Worm (Caenorhabditis elegans) whole organism, L1 larva: ENCODE measurements around the gene Y70C5B.2.

Source experiments
- C16A3.4 ChIP-seq: fragments of 150-350 bp; optimal IDR thresholded peaks from 2 replicates; lab custom pipeline; 2014; ENCODE audit warnings: missing biosample characterization, missing genetic modification characterization
- C34B4.2 ChIP-seq: sonication (generic microtip); optimal IDR thresholded peaks from 2 replicates; lab custom pipeline; 2017; ENCODE audit warnings: mild to moderate bottlenecking, missing genetic modification characterization, missing compliant biosample characterization
- aha-1 ChIP-seq: fragments of 150-350 bp; optimal IDR thresholded peaks from 2 replicates; lab custom pipeline; 2014; ENCODE audit warnings: missing biosample characterization, missing genetic modification characterization
- aly-2 ChIP-seq: fragments of 150-350 bp; optimal IDR thresholded peaks from 2 replicates; lab custom pipeline; 2014; ENCODE audit warnings: missing biosample characterization, missing genetic modification characterization
- ceh-63 ChIP-seq: fragments of 200-800 bp; sonication (Bioruptor generic); optimal IDR thresholded peaks from 2 replicates; lab custom pipeline; 2018; ENCODE audit warnings: mild to moderate bottlenecking, missing genetic modification characterization, missing compliant biosample characterization
- ceh-8 ChIP-seq: fragments of 200-800 bp; sonication (Bioruptor generic); optimal IDR thresholded peaks from 2 replicates; lab custom pipeline; 2018; ENCODE audit warnings: mild to moderate bottlenecking, missing genetic modification characterization, moderate library complexity, missing compliant biosample characterization
- ces-1 ChIP-seq: fragments of 150-350 bp; optimal IDR thresholded peaks from 2 replicates; lab custom pipeline; 2014; ENCODE audit warnings: missing biosample characterization, missing genetic modification reagents, missing genetic modification characterization
- dsc-1 ChIP-seq: sonication (generic microtip); optimal IDR thresholded peaks from 2 replicates; lab custom pipeline; 2016; ENCODE audit warnings: mild to moderate bottlenecking, missing genetic modification characterization, missing compliant biosample characterization
- efl-1 ChIP-seq, 4 experiments: fragments of 150-350 bp; optimal IDR thresholded peaks in 3 of 4; peaks in 1 of 4; 1 replicate in 1 of 4; 2 replicates in 3 of 4; lab custom pipeline; 2014; ENCODE audit warnings: missing biosample characterization in 2 of 4, missing genetic modification characterization in 2 of 4, missing genetic modification reagents in 2 of 4
- efl-3 ChIP-seq: fragments of 200-800 bp; sonication (Bioruptor generic); optimal IDR thresholded peaks from 2 replicates; lab custom pipeline; 2018; ENCODE audit warnings: mild to moderate bottlenecking, missing genetic modification characterization, missing compliant biosample characterization
- egl-13 ChIP-seq: sonication (generic microtip); optimal IDR thresholded peaks from 2 replicates; lab custom pipeline; 2016; ENCODE audit warnings: missing genotype, missing genetic modification reagents, missing genetic modification characterization, missing compliant biosample characterization
- elt-2 ChIP-seq: sonication (generic microtip); optimal IDR thresholded peaks from 2 replicates; lab custom pipeline; 2016; ENCODE audit warnings: missing genetic modification characterization, mild to moderate bottlenecking, inconsistent platforms, missing compliant biosample characterization, missing genetic modification reagents
- ets-5 ChIP-seq: fragments of 200-800 bp; sonication (Bioruptor generic); IDR thresholded peaks from 2 replicates; pipeline ENCODE4 v1.3.6; 2022; ENCODE audit warnings: missing genetic modification characterization, missing compliant biosample characterization
- fkh-4 ChIP-seq: sonication (generic microtip); optimal IDR thresholded peaks from 2 replicates; lab custom pipeline; 2016; ENCODE audit warnings: missing compliant biosample characterization, missing genetic modification characterization, borderline replicate concordance
- fkh-8 ChIP-seq: sonication (generic microtip); optimal IDR thresholded peaks from 2 replicates; lab custom pipeline; 2016; ENCODE audit warnings: mild to moderate bottlenecking, missing genetic modification characterization, missing compliant biosample characterization
- grh-1 ChIP-seq: fragments of 200-800 bp; sonication (Bioruptor generic); IDR thresholded peaks from 2 replicates; pipeline ENCODE4 v1.3.6; 2022; ENCODE audit warnings: missing genetic modification reagents, missing genetic modification characterization, missing compliant biosample characterization
- hlh-17 ChIP-seq: fragments of 200-800 bp; sonication (Bioruptor generic); optimal IDR thresholded peaks from 2 replicates; lab custom pipeline; 2018; ENCODE audit warnings: missing genetic modification characterization, mild to moderate bottlenecking, missing compliant biosample characterization, moderate library complexity, borderline replicate concordance
- hlh-4 ChIP-seq: sonication (generic microtip); optimal IDR thresholded peaks from 2 replicates; lab custom pipeline; 2016; ENCODE audit warnings: mild to moderate bottlenecking, missing genetic modification characterization, missing compliant biosample characterization
- irx-1 ChIP-seq: sonication (generic microtip); optimal IDR thresholded peaks from 2 replicates; lab custom pipeline; 2016; ENCODE audit warnings: missing genetic modification characterization, missing compliant biosample characterization
- isw-1 ChIP-seq: fragments of 200-800 bp; sonication (Bioruptor generic); IDR thresholded peaks from 2 replicates; pipeline ENCODE4 v1.3.6; 2022; ENCODE audit warnings: missing genetic modification characterization, missing compliant biosample characterization
- lin-14 ChIP-seq: fragments of 200-800 bp; sonication (Bioruptor generic); optimal IDR thresholded peaks from 2 replicates; lab custom pipeline; 2018; ENCODE audit warnings: mild to moderate bottlenecking, missing genetic modification characterization, moderate library complexity, missing compliant biosample characterization
- lin-15B ChIP-seq: fragments of 150-350 bp; sonication (generic microtip); optimal IDR thresholded peaks from 3 replicates; lab custom pipeline; 2014; ENCODE audit warnings: missing biosample characterization, missing genetic modification characterization
- lin-35 ChIP-seq, 2 experiments: fragments of 150-350 bp; optimal IDR thresholded peaks; 2 replicates each; lab custom pipeline; 2014; ENCODE audit warnings: missing biosample characterization in 2 of 2, missing genetic modification characterization in 2 of 2, missing genetic modification reagents in 2 of 2
- mdl-1 ChIP-seq, 2 experiments: fragments of 150-350 bp; optimal IDR thresholded peaks; 2 replicates each; lab custom pipeline; 2014 to 2017; ENCODE audit warnings: missing biosample characterization in 2 of 2, missing genetic modification characterization in 2 of 2, inconsistent platforms in 1 of 2
- mep-1 ChIP-seq: fragments of 150-350 bp; optimal IDR thresholded peaks from 2 replicates; lab custom pipeline; 2014; ENCODE audit warnings: missing biosample characterization, missing genetic modification characterization
- nhr-237 ChIP-seq: fragments of 150-350 bp; optimal IDR thresholded peaks from 2 replicates; lab custom pipeline; 2014; ENCODE audit warnings: missing biosample characterization, missing genetic modification characterization
- nhr-47 ChIP-seq: sonication (generic microtip); optimal IDR thresholded peaks from 2 replicates; lab custom pipeline; 2016; ENCODE audit warnings: mild to moderate bottlenecking, missing genetic modification characterization, moderate library complexity, missing compliant biosample characterization
- nhr-76 ChIP-seq: sonication (generic microtip); optimal IDR thresholded peaks from 2 replicates; lab custom pipeline; 2017; ENCODE audit warnings: missing biosample characterization, missing genetic modification characterization
- nhr-77 ChIP-seq: fragments of 150-350 bp; optimal IDR thresholded peaks from 2 replicates; lab custom pipeline; 2014; ENCODE audit warnings: missing biosample characterization, missing genetic modification characterization
- nhr-85 ChIP-seq: sonication (generic microtip); peaks from one replicate; lab custom pipeline; 2016; ENCODE audit warnings: missing genetic modification characterization, inconsistent platforms, missing compliant biosample characterization
- snpc-4 ChIP-seq: fragments of 150-350 bp; optimal IDR thresholded peaks from 2 replicates; lab custom pipeline; 2014; ENCODE audit warnings: missing biosample characterization, missing genetic modification characterization
- sptf-1 ChIP-seq: fragments of 150-350 bp; optimal IDR thresholded peaks from 2 replicates; lab custom pipeline; 2014; ENCODE audit warnings: missing biosample characterization, missing genetic modification characterization
- swsn-7 ChIP-seq: sonication (generic microtip); optimal IDR thresholded peaks from 2 replicates; lab custom pipeline; 2016; ENCODE audit warnings: missing genetic modification characterization, missing compliant biosample characterization
- tlp-1 ChIP-seq: fragments of 150-350 bp; optimal IDR thresholded peaks from 2 replicates; lab custom pipeline; 2014; ENCODE audit warnings: missing biosample characterization, missing genetic modification characterization
- xbp-1 ChIP-seq: sonication (generic microtip); optimal IDR thresholded peaks from 2 replicates; lab custom pipeline; 2016; ENCODE audit warnings: missing genetic modification characterization, missing compliant biosample characterization
- zag-1 ChIP-seq: fragments of 150-350 bp; optimal IDR thresholded peaks from 2 replicates; lab custom pipeline; 2014; ENCODE audit warnings: missing biosample characterization, missing genetic modification characterization
- ztf-11 ChIP-seq, 2 experiments: sonication (generic microtip); optimal IDR thresholded peaks; 2 replicates each; lab custom pipeline; 2016 to 2017; ENCODE audit warnings: missing genetic modification characterization in 2 of 2, missing biosample characterization in 1 of 2, missing compliant biosample characterization in 1 of 2

The Y70C5B.2 gene

DNA sequence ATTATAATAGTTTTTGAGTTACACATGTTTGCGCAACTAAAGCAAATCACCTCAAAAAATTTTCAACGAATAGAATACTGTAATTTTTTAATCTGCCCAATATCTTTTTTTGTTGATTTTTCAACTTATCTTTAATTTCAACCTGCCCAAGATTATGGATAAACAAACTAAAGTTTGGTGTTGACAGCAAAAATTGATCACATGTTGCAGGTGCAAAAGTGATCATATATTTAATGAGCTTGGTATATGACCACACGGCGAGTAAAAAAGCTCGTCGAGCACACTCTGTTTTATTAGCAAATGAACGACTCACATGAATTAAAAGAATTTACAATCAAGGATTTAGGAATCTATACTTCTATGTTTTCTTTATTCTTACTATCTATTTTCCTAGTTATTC is 14.8 kb upstream of the Y70C5B.2 start, which contains the start of gene srz-1:
Gene srz-1 (plus strand): TSS at position 301 of the 400 bp plus-strand sequence.
- TF ChIP-seq sptf-1 (tag; lab: Kevin White, UChicago): no peak
- no peak for TF ChIP-seq xbp-1 (tag; lab: Kevin White, UChicago)
- TF ChIP-seq tlp-1 (tag; lab: Kevin White, UChicago): no peak
- no peak for TF ChIP-seq nhr-77 (tag; lab: Kevin White, UChicago)
- TF ChIP-seq mep-1 (tag; lab: Kevin White, UChicago): no peak
- no peak for TF ChIP-seq aha-1 (tag; lab: Kevin White, UChicago)
- TF ChIP-seq aly-2 (tag; lab: Kevin White, UChicago): no peak
- no peak for TF ChIP-seq fkh-8 (tag; lab: Kevin White, UChicago)
- no peak for TF ChIP-seq C34B4.2 (tag; lab: Kevin White, UChicago)
- no peak for TF ChIP-seq ces-1 (GFP tag; lab: Kevin White, UChicago)
- TF ChIP-seq ceh-8: no peak
- no peak for TF ChIP-seq isw-1 (GFP tag; lab: Robert Waterston, UW)
- no peak for TF ChIP-seq lin-14 (GFP tag; lab: Kevin White, UChicago)
- no peak for TF ChIP-seq ztf-11 (tag; optimal IDR thresholded peaks at IDR 0.05; lab: Kevin White, UChicago)
- no peak for TF ChIP-seq lin-15B
- TF ChIP-seq elt-2 (tag; lab: Kevin White, UChicago): no peak
- no peak for TF ChIP-seq fkh-4 (tag; lab: Kevin White, UChicago)
- TF ChIP-seq snpc-4 (tag; lab: Kevin White, UChicago): no peak
- no peak for TF ChIP-seq C16A3.4
- TF ChIP-seq mdl-1 (tag; optimal IDR thresholded peaks at IDR 0.05; lab: Kevin White, UChicago): no peak

DNA sequence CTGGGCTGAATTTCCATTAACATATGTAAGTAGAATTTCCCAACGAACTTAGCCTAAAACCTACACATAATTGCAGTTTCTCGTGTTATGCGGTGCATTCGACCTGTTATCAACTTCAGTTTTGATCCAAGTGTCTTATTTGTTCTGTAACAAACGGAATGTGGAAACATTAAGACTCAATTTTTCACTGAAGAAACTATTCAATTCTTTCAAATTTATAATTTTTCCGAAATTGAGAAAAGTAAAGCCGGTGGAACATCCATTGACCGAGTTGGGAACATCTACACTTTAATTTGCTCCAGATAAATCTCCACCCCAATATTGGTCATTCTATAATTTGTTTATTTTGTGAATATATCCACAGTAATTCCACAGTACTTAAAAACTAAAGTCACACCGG is 13.7 kb upstream of the Y70C5B.2 start:
- no peak for TF ChIP-seq ztf-11 (tag; optimal IDR thresholded peaks at IDR 0.05; lab: Kevin White, UChicago)
- TF ChIP-seq zag-1: no peak
- no peak for TF ChIP-seq efl-1 (optimal IDR thresholded peaks at IDR 0.05; lab: Kevin White, UChicago)
- TF ChIP-seq efl-1 (GFP tag; optimal IDR thresholded peaks at IDR 0.05 in 1 of 2; lab: Kevin White, UChicago): no peak
- TF ChIP-seq lin-35 (GFP tag; optimal IDR thresholded peaks at IDR 0.05; lab: Kevin White, UChicago): no peak
- TF ChIP-seq elt-2 (tag; lab: Kevin White, UChicago): no peak
- TF ChIP-seq nhr-237 (tag; lab: Kevin White, UChicago): no peak
- no peak for TF ChIP-seq ceh-63 (GFP tag; lab: Kevin White, UChicago)
- TF ChIP-seq, all 84 proteins: peak for 0

DNA sequence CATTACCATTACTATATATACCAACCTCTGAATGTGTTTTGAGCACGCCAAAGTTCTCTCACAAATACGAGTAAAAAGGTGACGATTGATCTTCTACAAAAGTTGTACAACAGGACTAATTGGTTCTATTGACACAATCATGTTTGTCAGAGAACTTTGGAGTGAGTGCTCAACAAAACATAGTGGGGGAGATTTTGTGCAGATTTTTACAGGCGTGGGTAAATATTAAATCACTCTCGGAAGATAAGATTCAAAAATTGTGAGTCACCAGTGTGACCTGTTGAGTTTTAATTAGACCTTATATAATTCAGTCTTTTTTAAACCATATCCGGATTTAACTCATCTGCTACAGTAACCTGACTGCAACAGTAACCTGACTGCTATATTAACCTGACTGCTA is 11.5 kb upstream of the Y70C5B.2 start, which contains the start of gene F14F8.8:
Gene F14F8.8 (minus strand): TSS at position 101 of the 400 bp plus-strand sequence.
- TF ChIP-seq nhr-85 (tag; lab: Kevin White, UChicago) (no peak), swsn-7 (no peak), grh-1 (no peak), dsc-1 (tag; lab: Kevin White, UChicago) (no peak), nhr-76 (tag; lab: Kevin White, UChicago) (no peak), irx-1 (no peak), ets-5 (GFP tag; lab: Robert Waterston, UW) (no peak)

DNA sequence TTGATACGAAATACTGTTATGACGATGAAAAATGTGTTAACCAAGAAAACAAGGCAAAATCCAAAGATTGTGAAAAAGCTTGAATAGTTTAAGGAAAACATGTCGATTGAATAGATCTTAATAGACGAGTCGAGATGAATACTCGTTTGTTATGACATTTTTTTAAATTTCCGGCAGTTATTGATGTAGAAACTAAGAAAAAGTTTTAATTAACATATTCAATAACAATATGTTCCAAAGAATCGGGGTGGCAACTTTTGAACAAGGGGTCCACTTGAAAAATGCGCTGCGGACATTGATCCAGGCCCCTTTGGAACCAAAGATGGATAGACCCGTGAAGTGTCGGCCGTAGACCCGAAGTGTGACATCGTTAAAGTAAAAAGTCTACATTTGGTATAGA is 10.5 kb upstream of the Y70C5B.2 start, which contains the start of gene str-61:
Gene str-61 (minus strand): TSS at position 101 of the 400 bp plus-strand sequence.
- TF ChIP-seq aly-2 (tag; lab: Kevin White, UChicago) (no peak), nhr-77 (tag; lab: Kevin White, UChicago) (no peak), hlh-17 (GFP tag; lab: Kevin White, UChicago) (no peak), mep-1 (tag; lab: Kevin White, UChicago) (no peak), egl-13 (no peak), efl-3 (GFP tag; lab: Kevin White, UChicago) (no peak), hlh-4 (tag; lab: Kevin White, UChicago) (no peak), xbp-1 (tag; lab: Kevin White, UChicago) (no peak), zag-1 (no peak), nhr-76 (tag; lab: Kevin White, UChicago) (no peak), nhr-85 (tag; lab: Kevin White, UChicago) (no peak), nhr-47 (tag; lab: Kevin White, UChicago) (no peak)
